Fruit fly (Drosophila melanogaster) Kc167 (cell line): ENCODE measurements around the gene CycH.

Experiments
- Myc ChIP-seq: fragments of >200 bp; optimal IDR thresholded peaks from 2 replicates; lab custom pipeline; 2017; ENCODE audit warnings: missing external identifiers
- Sin3A ChIP-seq: fragments of >200 bp; optimal IDR thresholded peaks from 2 replicates; lab custom pipeline; 2018; ENCODE audit warnings: missing external identifiers
- h ChIP-seq: fragments of >200 bp; optimal IDR thresholded peaks from 3 replicates; lab custom pipeline; 2018; ENCODE audit warnings: missing external identifiers
- insv ChIP-seq: fragments of >200 bp; optimal IDR thresholded peaks from 3 replicates; lab custom pipeline; 2018; ENCODE audit warnings: missing external identifiers
- psq ChIP-seq: fragments of >200 bp; optimal IDR thresholded peaks from 2 replicates; lab custom pipeline; 2017; ENCODE audit warnings: missing external identifiers
- ttk ChIP-seq: sonication (Bioruptor generic); optimal IDR thresholded peaks from 2 replicates; lab custom pipeline; 2017; ENCODE audit warnings: missing external identifiers

The CycH gene

DNA sequence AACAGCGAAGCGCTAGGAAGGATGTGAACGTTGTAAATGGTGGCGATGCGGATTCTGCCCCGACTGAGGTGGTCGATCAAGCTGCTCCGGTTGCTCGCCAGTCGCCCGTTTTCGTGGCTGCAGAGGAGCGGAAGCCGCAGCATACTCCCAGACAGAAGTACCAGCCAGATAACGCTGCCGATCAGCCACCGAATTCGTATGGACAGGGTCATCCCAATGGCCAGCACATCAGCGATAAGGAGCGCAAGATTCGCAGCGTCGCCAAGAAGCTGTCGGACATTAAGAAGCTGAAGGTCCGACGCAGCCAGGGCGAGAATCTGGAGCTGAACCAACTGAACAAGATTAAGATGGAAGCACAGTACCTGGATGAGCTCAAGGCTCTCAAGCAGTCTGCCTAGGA lies 5.3 kb downstream of the CycH start:
- TF ChIP-seq h (lab: Kevin White, UChicago) (no peak), Myc (lab: Kevin White, UChicago) (no peak), ttk (lab: Kevin White, UChicago) (no peak), psq (lab: Kevin White, UChicago) (no peak), insv (lab: Kevin White, UChicago) (no peak), Sin3A (lab: Kevin White, UChicago) (no peak)

dm6 chr3L:21828177-21828589 lies 6.4 kb downstream of the CycH start, which contains the start of gene CG32448:
CG32448 (minus strand) TSS chr3L:21828480.
- TF ChIP-seq insv (lab: Kevin White, UChicago) (no peak), Myc (lab: Kevin White, UChicago) (no peak), h (lab: Kevin White, UChicago) (no peak)

DNA sequence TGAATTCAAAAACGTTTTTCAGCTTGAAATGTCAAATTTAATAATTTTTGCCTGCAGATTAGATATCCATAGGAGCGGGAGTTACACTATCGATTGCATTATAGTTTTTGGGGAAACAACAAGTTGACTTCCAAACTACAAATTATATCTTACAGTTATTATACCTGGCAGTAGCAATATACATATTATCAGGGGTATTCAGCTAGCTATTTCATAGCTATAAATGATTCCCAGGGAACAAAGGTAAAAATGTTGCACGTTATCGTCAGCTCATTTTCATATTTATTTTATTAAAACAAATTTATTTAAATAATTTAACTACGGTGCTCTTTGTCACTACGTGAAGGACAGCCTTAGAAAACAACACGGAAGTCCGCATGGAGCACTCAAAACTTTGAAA lies 8.3 kb downstream of the CycH start:
- no peak for TF ChIP-seq Myc (lab: Kevin White, UChicago)
- no peak for TF ChIP-seq insv (lab: Kevin White, UChicago)
- no peak for TF ChIP-seq ttk (lab: Kevin White, UChicago)
- no peak for TF ChIP-seq psq (lab: Kevin White, UChicago)
- no peak for TF ChIP-seq h (lab: Kevin White, UChicago)
- no peak for TF ChIP-seq Sin3A (lab: Kevin White, UChicago)

- TF ChIP-seq ttk (lab: Kevin White, UChicago) = no peak
- no peak for TF ChIP-seq h (lab: Kevin White, UChicago)
Measured at dm6 chr3L:21832203-21833160, 10.7 kb downstream of the CycH start, which contains the start of the genes CG7148 and Nopp140. CG7148 (minus strand) TSS chr3L:21832253. Nopp140 (plus strand) TSS chr3L:21832774.

DNA sequence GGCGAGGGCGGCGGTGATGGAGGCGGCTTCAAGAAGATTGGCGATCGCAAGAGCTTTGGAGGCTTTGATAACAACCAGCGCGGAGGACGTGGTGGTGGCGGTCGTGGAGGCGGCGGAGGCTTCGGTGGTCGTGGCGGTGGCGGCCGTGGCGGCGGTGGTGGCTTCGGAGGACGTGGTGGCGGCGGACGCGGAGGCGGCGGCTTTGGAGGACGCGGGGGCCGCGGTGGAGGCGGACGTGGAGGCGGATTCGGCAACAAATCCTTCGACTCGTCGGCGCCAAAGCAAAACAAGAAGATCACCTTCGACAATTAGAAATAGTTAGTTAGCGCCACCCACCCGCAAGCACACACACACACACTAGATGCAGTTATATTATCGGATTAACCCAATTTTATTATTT lies 13.8 kb downstream of the CycH start:
- TF ChIP-seq psq (lab: Kevin White, UChicago) (no peak), h (lab: Kevin White, UChicago) (no peak)

- TF ChIP-seq Sin3A (lab: Kevin White, UChicago) (no peak), ttk (lab: Kevin White, UChicago) (no peak), insv (lab: Kevin White, UChicago) (no peak), psq (lab: Kevin White, UChicago) (no peak), Myc (lab: Kevin White, UChicago) (no peak)
Measured at dm6 chr3L:21839720-21840641, 18.2 kb downstream of the CycH start.

- TF ChIP-seq h (lab: Kevin White, UChicago) = no peak
- no peak for TF ChIP-seq psq (lab: Kevin White, UChicago)
- no peak for TF ChIP-seq insv (lab: Kevin White, UChicago)
- TF ChIP-seq Sin3A (lab: Kevin White, UChicago) = no peak
- no peak for TF ChIP-seq ttk (lab: Kevin White, UChicago)
- no peak for TF ChIP-seq Myc (lab: Kevin White, UChicago)
Measured at dm6 chr3L:21840642-21840987, 18.8 kb downstream of the CycH start.

- TF ChIP-seq h (lab: Kevin White, UChicago) (no peak), Myc (lab: Kevin White, UChicago) (no peak), insv (lab: Kevin White, UChicago) (no peak), ttk (lab: Kevin White, UChicago) (no peak), Sin3A (lab: Kevin White, UChicago) (no peak), psq (lab: Kevin White, UChicago) (no peak)
Measured at dm6 chr3L:21841079-21841478, 19.3 kb downstream of the CycH start, which contains the start of gene P5CDh1. P5CDh1 (minus strand) TSS chr3L:21841356.

DNA sequence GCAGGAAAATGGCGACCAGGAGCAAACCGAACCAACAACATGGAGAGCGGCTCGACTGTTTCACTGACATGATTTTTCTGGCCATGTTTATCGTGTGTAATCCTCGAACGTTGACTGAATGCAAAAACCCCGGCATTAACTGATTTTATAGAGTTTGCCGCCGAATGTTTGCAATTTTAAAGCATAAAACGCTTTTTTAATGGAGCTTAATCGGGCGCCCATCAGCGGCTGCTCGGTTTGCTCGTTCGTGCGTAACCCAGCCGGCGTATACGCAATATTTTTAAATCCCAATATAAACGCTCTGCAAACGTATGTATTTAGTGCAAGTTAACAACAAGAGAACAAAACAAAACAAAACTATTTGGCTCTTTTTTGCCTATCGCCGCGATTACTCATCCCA lies 20.5 kb downstream of the CycH start, which contains the start of gene CG14563:
CG14563 (minus strand) TSS at position 101 of the 400 bp plus-strand sequence.
- no peak for TF ChIP-seq Sin3A (lab: Kevin White, UChicago)
- TF ChIP-seq insv (lab: Kevin White, UChicago) = no peak
- no peak for TF ChIP-seq psq (lab: Kevin White, UChicago)
- no peak for TF ChIP-seq h (lab: Kevin White, UChicago)
- TF ChIP-seq Myc (lab: Kevin White, UChicago) = no peak
- no peak for TF ChIP-seq ttk (lab: Kevin White, UChicago)

DNA sequence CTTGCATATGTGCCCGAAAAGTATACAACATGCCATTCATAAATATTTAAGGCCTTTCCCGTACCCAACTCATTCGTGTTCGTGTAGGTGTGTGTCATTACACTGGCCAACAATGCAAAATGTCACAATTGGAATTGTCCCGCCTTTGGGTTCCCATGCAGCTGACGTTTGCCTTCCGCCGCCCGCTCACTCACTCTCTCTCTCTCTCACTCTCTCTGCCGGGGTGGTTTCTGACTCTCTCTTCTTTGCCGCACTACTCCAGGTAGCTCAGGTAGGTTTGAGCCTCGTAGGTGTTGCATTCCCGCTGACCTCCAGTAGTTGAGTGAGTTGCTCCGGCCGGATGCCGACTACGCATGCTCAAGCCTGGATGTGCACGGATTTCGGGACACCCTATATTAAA lies 21.5 kb downstream of the CycH start:
- no peak for TF ChIP-seq insv (lab: Kevin White, UChicago)

DNA sequence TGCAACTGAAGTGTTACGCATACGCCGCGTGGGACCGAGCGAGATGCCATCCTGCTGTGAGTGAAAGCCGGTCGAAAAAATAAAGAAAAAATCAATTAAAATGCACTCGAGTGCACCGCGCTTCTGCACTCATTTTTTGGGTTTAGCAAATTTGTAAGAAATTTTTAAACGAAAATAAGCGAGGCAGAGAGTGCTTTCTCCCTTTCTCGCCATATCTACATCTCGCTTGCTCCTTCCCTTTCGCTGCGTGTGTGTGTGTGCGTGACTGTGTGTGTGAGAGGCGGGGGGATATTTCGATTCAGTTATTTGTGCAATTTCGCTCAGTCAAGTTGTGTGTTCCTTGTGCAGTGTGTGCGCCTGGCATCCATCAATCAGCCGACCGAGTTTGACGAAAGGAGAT lies 22.7 kb downstream of the CycH start, which contains the start of gene mub:
mub (plus strand) TSS at position 301 of the 400 bp plus-strand sequence.
- TF ChIP-seq Myc (lab: Kevin White, UChicago) = no peak
